Worm (Caenorhabditis elegans): ENCODE data around the gene pqn-27.

Gene pqn-27

DNA sequence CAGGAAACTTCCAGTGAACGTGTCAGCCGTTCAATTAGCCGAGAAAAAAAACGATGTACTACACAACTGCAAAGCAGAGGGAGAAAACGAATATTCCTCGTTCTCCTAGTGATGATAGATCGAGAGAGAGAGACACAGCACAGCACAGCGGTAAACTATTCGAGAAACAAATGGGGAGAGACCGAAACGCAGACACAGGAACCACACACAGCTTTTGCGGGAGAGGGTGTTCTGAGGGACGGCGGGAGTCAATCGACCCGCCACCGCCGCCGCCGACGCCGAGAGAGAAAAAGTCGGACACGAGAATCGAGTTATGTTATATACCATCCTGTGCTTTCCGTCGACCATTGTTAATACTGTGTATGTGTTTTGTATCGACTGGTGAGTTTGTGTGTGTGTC, 3.8 kb downstream of the pqn-27 start:
- peak; percentile 20 for TF ChIP-seq F13H6.1 (tag; optimal IDR thresholded peaks at IDR 0.05)
- peak; percentile 58 for TF ChIP-seq snpc-4 (tag; optimal IDR thresholded peaks at IDR 0.05)
- no peak for TF ChIP-seq sma-3 (GFP tag; optimal IDR thresholded peaks at IDR 0.05)
- TF ChIP-seq C34F6.9 (tag; optimal IDR thresholded peaks at IDR 0.05) = peak; percentile 48
- TF ChIP-seq fos-1 (tag; optimal IDR thresholded peaks at IDR 0.05) = peak; percentile 22
- TF ChIP-seq Y55F3AM.14 (GFP tag; optimal IDR thresholded peaks at IDR 0.05) = no peak
- peak; percentile 29 for TF ChIP-seq unc-55 (GFP tag; optimal IDR thresholded peaks at IDR 0.05)
- no peak for TF ChIP-seq nhr-21 (tag; optimal IDR thresholded peaks at IDR 0.05)
- no peak for TF ChIP-seq nhr-25 (tag; optimal IDR thresholded peaks at IDR 0.05)
- TF ChIP-seq skn-1 (tag; optimal IDR thresholded peaks at IDR 0.05) = no peak
- TF ChIP-seq crh-2 (tag; optimal IDR thresholded peaks at IDR 0.05) = peak; percentile 5
- TF ChIP-seq sma-9 (GFP tag; optimal IDR thresholded peaks at IDR 0.05) = peak; percentile 24
- TF ChIP-seq sma-9 (tag; optimal IDR thresholded peaks at IDR 0.05) = no peak
- TF ChIP-seq nhr-11 (tag; optimal IDR thresholded peaks at IDR 0.05) = no peak
- peak; percentile 27 for TF ChIP-seq nhr-129 (tag; optimal IDR thresholded peaks at IDR 0.05)

DNA sequence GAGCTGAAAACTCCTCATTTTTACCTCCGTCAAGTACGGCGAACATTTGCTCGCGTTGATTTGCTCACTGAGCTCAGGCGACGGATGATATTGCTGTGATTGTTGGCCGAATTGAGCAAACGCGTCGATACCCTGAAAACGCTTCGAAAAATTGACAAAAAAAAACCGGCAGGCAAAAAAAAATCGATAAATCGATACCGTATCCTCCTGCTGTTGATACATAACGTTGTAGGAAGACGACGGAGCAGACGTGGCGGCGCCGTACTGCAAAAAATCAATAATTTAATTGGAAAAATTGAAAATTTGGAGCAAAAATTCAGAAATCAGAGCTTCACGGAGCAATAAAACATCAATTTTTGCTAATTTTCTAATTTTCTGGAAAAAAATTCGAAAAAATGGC, 5.6 kb downstream of the pqn-27 start:
- TF ChIP-seq F13H6.1 (tag; optimal IDR thresholded peaks at IDR 0.05) (no peak), lin-39 (tag; optimal IDR thresholded peaks at IDR 0.05) (no peak), C34F6.9 (tag; optimal IDR thresholded peaks at IDR 0.05) (no peak), unc-39 (tag; optimal IDR thresholded peaks at IDR 0.05) (no peak), nhr-23 (tag; optimal IDR thresholded peaks at IDR 0.05) (no peak), nhr-10 (tag; optimal IDR thresholded peaks at IDR 0.05) (no peak), skn-1 (tag; optimal IDR thresholded peaks at IDR 0.05) (no peak), ama-1 (optimal IDR thresholded peaks at IDR 0.05) (no peak), ceh-16 (tag; optimal IDR thresholded peaks at IDR 0.05) (no peak), ZK546.5 (tag; optimal IDR thresholded peaks at IDR 0.05) (no peak)

DNA sequence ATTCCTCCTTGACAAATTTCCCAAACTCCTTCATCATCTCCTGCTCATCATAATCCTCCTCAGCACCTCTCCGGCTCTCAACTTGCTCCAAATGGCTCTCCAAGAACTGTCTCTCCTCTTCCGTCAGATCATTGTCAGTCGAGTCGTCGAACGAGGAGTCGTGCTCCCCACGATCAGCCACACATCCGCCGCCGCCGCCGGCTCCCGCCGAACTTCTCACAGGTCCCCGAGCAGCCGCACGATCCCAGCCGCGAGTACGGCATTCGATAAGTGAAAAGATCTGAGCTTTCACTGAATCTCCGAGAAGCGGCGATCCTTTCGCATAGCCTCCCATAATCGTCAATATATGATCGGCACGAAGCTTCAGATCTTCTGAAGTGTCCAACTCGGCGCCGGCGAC, 9.1 kb downstream of the pqn-27 start:
- no peak for TF ChIP-seq mdl-1 (tag; optimal IDR thresholded peaks at IDR 0.05)
- no peak for TF ChIP-seq sma-9 (GFP tag; optimal IDR thresholded peaks at IDR 0.05)
- no peak for TF ChIP-seq sma-9 (tag; optimal IDR thresholded peaks at IDR 0.05)

- TF ChIP-seq ztf-11 (tag; optimal IDR thresholded peaks at IDR 0.05) (no peak), mab-5 (tag; optimal IDR thresholded peaks at IDR 0.05) (peak; percentile 74), ama-1 (optimal IDR thresholded peaks at IDR 0.05) (peak; percentile 37), nhr-129 (tag; optimal IDR thresholded peaks at IDR 0.05) (peak; percentile 91), elt-1 (tag; optimal IDR thresholded peaks at IDR 0.05) (no peak), blmp-1 (tag; optimal IDR thresholded peaks at IDR 0.05; ENCODE audit: insufficient read depth) (peak; percentile 7), ceh-16 (tag; optimal IDR thresholded peaks at IDR 0.05) (no peak), ztf-4 (tag; optimal IDR thresholded peaks at IDR 0.05) (peak; percentile 69), nhr-23 (tag; optimal IDR thresholded peaks at IDR 0.05) (no peak), nhr-11 (tag; optimal IDR thresholded peaks at IDR 0.05) (no peak), nhr-10 (tag; optimal IDR thresholded peaks at IDR 0.05) (no peak), unc-62 (GFP tag; optimal IDR thresholded peaks at IDR 0.05) (no peak), ztf-1 (GFP tag; conservative IDR thresholded peaks at IDR 0.05) (no peak), gmeb-1 (tag; optimal IDR thresholded peaks at IDR 0.05) (peak; percentile 84), R02D3.7 (tag; optimal IDR thresholded peaks at IDR 0.05) (no peak), sma-9 (GFP tag; optimal IDR thresholded peaks at IDR 0.05) (peak; percentile 85), sma-9 (tag; optimal IDR thresholded peaks at IDR 0.05) (no peak), F13H6.1 (tag; optimal IDR thresholded peaks at IDR 0.05) (peak; percentile 66), peb-1 (tag; optimal IDR thresholded peaks at IDR 0.05) (no peak), sma-3 (GFP tag; optimal IDR thresholded peaks at IDR 0.05) (peak; percentile 77), crh-2 (tag; optimal IDR thresholded peaks at IDR 0.05) (peak; percentile 93), elt-3 (tag; optimal IDR thresholded peaks at IDR 0.05) (no peak), mdl-1 (tag; optimal IDR thresholded peaks at IDR 0.05) (peak in 1 of 2 experiments; percentile 54), nhr-25 (tag; optimal IDR thresholded peaks at IDR 0.05) (peak; percentile 76), unc-39 (tag; optimal IDR thresholded peaks at IDR 0.05) (no peak), ceh-82 (tag; optimal IDR thresholded peaks at IDR 0.05) (peak; percentile 6), snpc-4 (tag; optimal IDR thresholded peaks at IDR 0.05) (peak; percentile 45), unc-55 (GFP tag; optimal IDR thresholded peaks at IDR 0.05) (peak; percentile 96), egl-27 (tag; optimal IDR thresholded peaks at IDR 0.05) (peak; percentile 69), nhr-237 (tag; optimal IDR thresholded peaks at IDR 0.05) (no peak), fos-1 (tag; optimal IDR thresholded peaks at IDR 0.05) (peak; percentile 90), nhr-12 (tag; optimal IDR thresholded peaks at IDR 0.05) (peak; percentile 18), zag-1 (tag; optimal IDR thresholded peaks at IDR 0.05) (peak; percentile 57), lin-39 (tag; optimal IDR thresholded peaks at IDR 0.05) (no peak), lin-11 (tag; optimal IDR thresholded peaks at IDR 0.05) (peak; percentile 60), alr-1 (tag; optimal IDR thresholded peaks at IDR 0.05) (no peak), nhr-77 (tag; optimal IDR thresholded peaks at IDR 0.05) (no peak), lin-13 (GFP tag; optimal IDR thresholded peaks at IDR 0.05) (peak; percentile 92), aly-2 (tag; optimal IDR thresholded peaks at IDR 0.05) (no peak), Y55F3AM.14 (GFP tag; optimal IDR thresholded peaks at IDR 0.05) (no peak), sem-4 (tag; optimal IDR thresholded peaks at IDR 0.05) (peak; percentile 57), ZK546.5 (tag; optimal IDR thresholded peaks at IDR 0.05) (no peak), dmd-4 (tag; optimal IDR thresholded peaks at IDR 0.05) (no peak)
Observed at ce11 chrII:13447668-13448067, 12.8 kb downstream of the pqn-27 start.

Data from whole organism, L2 larva.